Worm (Caenorhabditis elegans) whole organism, L4/young adult: ENCODE measurements around the gene T06E6.15.

Experiments
- W03F9.2 ChIP-seq: fragments of 150-350 bp; optimal IDR thresholded peaks from 2 replicates; lab custom pipeline; 2014; ENCODE audit warnings: missing biosample characterization, missing genetic modification characterization
- dao-5 ChIP-seq: sonication (generic microtip); optimal IDR thresholded peaks from 2 replicates; lab custom pipeline; 2016; ENCODE audit warnings: missing genotype, missing genetic modification characterization, moderate library complexity, missing compliant biosample characterization
- him-1 ChIP-seq: sonication (generic microtip); optimal IDR thresholded peaks from 2 replicates; lab custom pipeline; 2016; ENCODE audit warnings: missing genotype, missing genetic modification reagents, missing genetic modification characterization, missing compliant biosample characterization

ce11 chrV:15367770-15368169 is 31.8 kb downstream of the T06E6.15 start:
- TF ChIP-seq W03F9.2 (tag; lab: Kevin White, UChicago) = no peak
- TF ChIP-seq dao-5 = no peak
- TF ChIP-seq him-1 (tag; lab: Kevin White, UChicago) = no peak
